Fruit fly (Drosophila melanogaster): ENCODE results near the gene Dscam3.

DNA sequence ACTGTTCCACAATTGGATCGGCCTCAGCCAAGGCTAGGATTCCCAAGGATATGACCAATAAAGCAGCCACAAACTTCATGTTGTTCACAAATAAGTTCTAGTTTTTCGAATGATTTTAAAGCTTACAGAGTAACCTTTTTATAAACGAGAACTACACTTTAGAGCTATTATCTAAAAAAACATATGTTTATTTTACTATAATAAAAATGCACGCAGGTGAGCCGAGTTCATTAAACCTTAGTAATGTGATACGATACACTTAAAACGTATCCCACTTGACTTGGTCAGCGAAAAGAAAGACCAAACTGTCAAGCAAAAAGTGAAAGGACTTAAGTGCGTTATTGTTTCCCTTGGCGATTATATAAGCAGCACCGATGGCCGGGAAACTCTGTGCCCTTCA, 71.1 kb downstream of the Dscam3 start, which contains the start of gene CG44090:
- TF ChIP-seq EcR (GFP tag; optimal IDR thresholded peaks at IDR 0.05): no peak
- TF ChIP-seq CG8478 (optimal IDR thresholded peaks at IDR 0.05): no peak
- TF ChIP-seq psq (optimal IDR thresholded peaks at IDR 0.05): no peak
- TF ChIP-seq pan (optimal IDR thresholded peaks at IDR 0.05): no peak
- TF ChIP-seq usp (GFP tag; optimal IDR thresholded peaks at IDR 0.05): no peak
- no peak for TF ChIP-seq Dll (optimal IDR thresholded peaks at IDR 0.05)
